Worm (Caenorhabditis elegans) whole organism, mixed stage, embryonic: ENCODE measurements around the gene amx-1.

ENCODE experiments used
- M03D4.4 ChIP-seq: sonication (generic microtip); optimal IDR thresholded peaks from 2 replicates; lab custom pipeline; 2017; ENCODE audit warnings: mild to moderate bottlenecking, missing genetic modification characterization, missing compliant biosample characterization
- bed-3 ChIP-seq: fragments of 200-800 bp; sonication (Bioruptor generic); optimal IDR thresholded peaks from 3 replicates; lab custom pipeline; 2018; ENCODE audit warnings: mild to moderate bottlenecking, missing genetic modification characterization, moderate library complexity, missing compliant biosample characterization
- blmp-1 ChIP-seq: fragments of 150-350 bp; optimal IDR thresholded peaks from 2 replicates; lab custom pipeline; 2014; ENCODE audit warnings: missing biosample characterization, missing genetic modification characterization
- ceh-39 ChIP-seq: fragments of 150-350 bp; optimal IDR thresholded peaks from 2 replicates; lab custom pipeline; 2014; ENCODE audit warnings: missing biosample characterization, missing genetic modification characterization
- ceh-43 ChIP-seq: fragments of 200-800 bp; sonication (Bioruptor generic); optimal IDR thresholded peaks from 2 replicates; lab custom pipeline; 2018; ENCODE audit warnings: mild to moderate bottlenecking, missing genetic modification characterization, moderate library complexity, missing compliant biosample characterization
- ceh-83 ChIP-seq: fragments of 200-800 bp; sonication (Bioruptor generic); optimal IDR thresholded peaks from 2 replicates; lab custom pipeline; 2018; ENCODE audit warnings: mild to moderate bottlenecking, missing genetic modification characterization, missing compliant biosample characterization
- ces-1 ChIP-seq: fragments of 150-350 bp; optimal IDR thresholded peaks from 2 replicates; lab custom pipeline; 2014; ENCODE audit warnings: missing biosample characterization, missing genetic modification reagents, missing genetic modification characterization
- cnd-1 ChIP-seq: fragments of 200-800 bp; sonication (Bioruptor generic); optimal IDR thresholded peaks from 2 replicates; lab custom pipeline; 2018; ENCODE audit warnings: mild to moderate bottlenecking, missing genetic modification characterization, missing compliant biosample characterization
- drap-1 ChIP-seq: fragments of 200-800 bp; sonication (Bioruptor generic); optimal IDR thresholded peaks from 3 replicates; lab custom pipeline; 2018; ENCODE audit warnings: mild to moderate bottlenecking, missing genetic modification characterization, missing compliant biosample characterization
- elt-1 ChIP-seq: sonication (generic microtip); optimal IDR thresholded peaks from 2 replicates; lab custom pipeline; 2017; ENCODE audit warnings: missing genetic modification characterization, mild to moderate bottlenecking, missing compliant biosample characterization, antibody characterized with exemption, moderate library complexity, borderline replicate concordance; ENCODE audit not compliant: insufficient read depth
- elt-3 ChIP-seq: fragments of 150-350 bp; optimal IDR thresholded peaks from 2 replicates; lab custom pipeline; 2014; ENCODE audit warnings: missing biosample characterization, missing genetic modification characterization
- flh-1 ChIP-seq: fragments of 200-800 bp; sonication (Bioruptor generic); optimal IDR thresholded peaks from 2 replicates; lab custom pipeline; 2018; ENCODE audit warnings: mild to moderate bottlenecking, missing genetic modification characterization, moderate library complexity, missing compliant biosample characterization
- ham-2 ChIP-seq: fragments of 200-800 bp; sonication (Bioruptor generic); optimal IDR thresholded peaks from 2 replicates; lab custom pipeline; 2018; ENCODE audit warnings: mild to moderate bottlenecking, missing genetic modification characterization, missing compliant biosample characterization
- hlh-1 ChIP-seq: fragments of 150-350 bp; optimal IDR thresholded peaks from 2 replicates; lab custom pipeline; 2014; ENCODE audit warnings: missing biosample characterization, missing genetic modification reagents, missing genetic modification characterization
- lin-13 ChIP-seq: fragments of 150-350 bp; optimal IDR thresholded peaks from 2 replicates; lab custom pipeline; 2014; ENCODE audit warnings: missing biosample characterization, missing genetic modification characterization
- lin-32 ChIP-seq: fragments of 200-800 bp; sonication (Bioruptor generic); optimal IDR thresholded peaks from 2 replicates; lab custom pipeline; 2018; ENCODE audit warnings: mild to moderate bottlenecking, missing genetic modification characterization, missing compliant biosample characterization
- lsy-2 ChIP-seq: fragments of 150-350 bp; optimal IDR thresholded peaks from 2 replicates; lab custom pipeline; 2014; ENCODE audit warnings: missing biosample characterization, missing genetic modification characterization
- mab-5 ChIP-seq: fragments of 150-350 bp; optimal IDR thresholded peaks from 2 replicates; lab custom pipeline; 2014; ENCODE audit warnings: missing biosample characterization, missing genetic modification characterization
- mep-1 ChIP-seq: fragments of 150-350 bp; optimal IDR thresholded peaks from 2 replicates; lab custom pipeline; 2017; ENCODE audit warnings: missing biosample characterization, missing genetic modification reagents, missing genetic modification characterization, inconsistent platforms
- mls-2 ChIP-seq: sonication (generic microtip); optimal IDR thresholded peaks from 2 replicates; lab custom pipeline; 2016; ENCODE audit warnings: mild to moderate bottlenecking, missing genetic modification characterization, moderate library complexity, missing compliant biosample characterization
- nhr-12 ChIP-seq: fragments of 150-350 bp; optimal IDR thresholded peaks from 2 replicates; lab custom pipeline; 2014; ENCODE audit warnings: missing biosample characterization, missing genetic modification characterization
- nhr-2 ChIP-seq: fragments of 150-350 bp; optimal IDR thresholded peaks from 2 replicates; lab custom pipeline; 2014; ENCODE audit warnings: missing biosample characterization, missing genetic modification characterization
- nhr-237 ChIP-seq: fragments of 150-350 bp; optimal IDR thresholded peaks from 2 replicates; lab custom pipeline; 2014; ENCODE audit warnings: missing biosample characterization, missing genetic modification characterization
- nhr-28 ChIP-seq: fragments of 150-350 bp; optimal IDR thresholded peaks from 2 replicates; lab custom pipeline; 2014; ENCODE audit warnings: missing biosample characterization, missing genetic modification characterization
- nhr-76 ChIP-seq: sonication (generic microtip); optimal IDR thresholded peaks from 2 replicates; lab custom pipeline; 2017; ENCODE audit warnings: missing biosample characterization, missing genetic modification characterization
- pha-4 ChIP-seq: fragments of 150-350 bp; optimal IDR thresholded peaks from 2 replicates; lab custom pipeline; 2018; ENCODE audit warnings: missing biosample characterization, missing genetic modification reagents, missing genetic modification characterization
- sem-2 ChIP-seq: fragments of 200-800 bp; sonication (Bioruptor generic); optimal IDR thresholded peaks from 2 replicates; lab custom pipeline; 2018; ENCODE audit warnings: mild to moderate bottlenecking, missing genetic modification characterization, missing compliant biosample characterization
- snpc-4 ChIP-seq: fragments of 150-350 bp; optimal IDR thresholded peaks from 2 replicates; lab custom pipeline; 2014; ENCODE audit warnings: missing biosample characterization, missing genetic modification characterization
- sptf-1 ChIP-seq: sonication (generic microtip); optimal IDR thresholded peaks from 2 replicates; lab custom pipeline; 2017; ENCODE audit warnings: mild to moderate bottlenecking, missing genetic modification characterization, moderate library complexity, missing compliant biosample characterization
- tbx-8 ChIP-seq: fragments of 200-800 bp; sonication (Bioruptor generic); optimal IDR thresholded peaks from 2 replicates; lab custom pipeline; 2018; ENCODE audit warnings: mild to moderate bottlenecking, missing genetic modification characterization, moderate library complexity, missing compliant biosample characterization
- unc-120 ChIP-seq: sonication (generic microtip); optimal IDR thresholded peaks from 2 replicates; lab custom pipeline; 2017; ENCODE audit warnings: missing genetic modification characterization, missing compliant biosample characterization; ENCODE audit not compliant: poor library complexity, severe bottlenecking
- unc-39 ChIP-seq: fragments of 150-350 bp; optimal IDR thresholded peaks from 2 replicates; lab custom pipeline; 2014; ENCODE audit warnings: missing biosample characterization, missing genetic modification characterization
- unc-62 ChIP-seq: fragments of 150-350 bp; optimal IDR thresholded peaks from 2 replicates; lab custom pipeline; 2014; ENCODE audit warnings: missing biosample characterization, missing genetic modification reagents, missing genetic modification characterization
- zip-8 ChIP-seq: fragments of 150-350 bp; optimal IDR thresholded peaks from 2 replicates; lab custom pipeline; 2014; ENCODE audit warnings: missing biosample characterization, missing genetic modification characterization
- ztf-11 ChIP-seq: fragments of 150-350 bp; optimal IDR thresholded peaks from 2 replicates; lab custom pipeline; 2014; ENCODE audit warnings: missing biosample characterization, missing genetic modification characterization

Gene amx-1

DNA sequence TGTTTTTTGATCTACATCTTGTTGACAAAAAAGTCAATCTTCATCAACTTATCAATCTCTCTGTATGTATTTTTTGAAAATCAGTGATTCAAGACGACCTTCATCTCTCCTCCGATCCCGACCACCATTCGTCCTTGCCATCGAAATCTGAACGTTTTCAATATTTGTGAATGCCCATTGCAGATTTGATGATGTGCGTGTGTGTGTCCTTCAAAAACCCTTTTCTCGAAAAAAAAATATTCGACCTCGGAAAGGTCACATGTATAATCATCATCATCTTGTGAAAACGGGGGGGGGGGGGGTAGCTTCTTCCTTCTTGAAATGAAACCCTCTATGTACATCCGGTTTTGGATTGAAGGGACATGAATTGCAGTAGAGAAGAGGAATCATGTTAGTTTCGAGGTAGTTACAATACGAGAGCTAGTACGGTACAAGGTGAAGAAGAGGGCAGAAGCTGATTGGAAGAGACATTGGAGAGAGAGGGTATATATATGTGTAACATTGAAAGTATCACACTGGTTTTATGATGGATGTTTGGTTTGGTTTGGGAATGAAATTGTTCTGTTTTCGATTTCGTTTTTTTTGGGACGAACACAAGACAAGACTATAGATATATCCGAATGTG lies 9.7 kb upstream of the amx-1 start:
- TF ChIP-seq mab-5 (tag; lab: Kevin White, UChicago) (no peak), ceh-39 (tag; lab: Kevin White, UChicago) (no peak)

- TF ChIP-seq ceh-39 (tag; lab: Kevin White, UChicago), result no peak
- no peak for TF ChIP-seq mab-5 (tag; lab: Kevin White, UChicago)
- TF ChIP-seq ceh-83 (GFP tag; lab: Kevin White, UChicago), result no peak
- TF ChIP-seq drap-1 (GFP tag; lab: Kevin White, UChicago), result no peak
- no peak for TF ChIP-seq hlh-1 (tag; lab: Kevin White, UChicago)
- TF ChIP-seq sem-2 (GFP tag; lab: Kevin White, UChicago), result no peak
- TF ChIP-seq, all 35 proteins: peak for 0
Observed at ce11 chrIII:3814421-3814820, 7.8 kb upstream of the amx-1 start.

DNA sequence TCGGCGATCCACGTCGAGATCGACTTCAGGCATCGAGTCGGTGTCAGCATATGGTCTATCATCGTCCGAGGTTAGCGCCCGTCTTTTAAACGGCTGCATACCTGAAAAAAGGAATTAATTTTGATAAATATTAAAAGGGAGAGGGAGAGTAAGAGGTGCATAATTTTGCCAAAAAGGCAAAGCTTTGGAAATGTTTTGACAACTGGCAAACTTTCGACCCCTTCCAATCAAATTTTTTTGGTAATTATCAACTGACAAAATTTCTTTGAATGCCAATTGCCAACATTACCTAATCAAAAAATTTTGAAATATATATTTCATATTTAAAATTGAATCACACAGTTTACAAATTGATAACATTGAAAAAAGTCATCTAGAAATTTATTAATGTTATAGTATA lies 2.6 kb upstream of the amx-1 start, which contains the start of gene dpy-27:
TSS of gene dpy-27 (minus strand) at position 101 of the 400 bp plus-strand sequence.
- TF ChIP-seq sem-2 (GFP tag; lab: Kevin White, UChicago) (no peak), unc-120 (tag; lab: Kevin White, UChicago) (no peak), ceh-39 (tag; lab: Kevin White, UChicago) (no peak), blmp-1 (tag; lab: Kevin White, UChicago) (no peak), unc-39 (no peak), bed-3 (GFP tag; lab: Kevin White, UChicago) (no peak), ceh-43 (GFP tag; lab: Kevin White, UChicago) (no peak), cnd-1 (tag; lab: Kevin White, UChicago) (no peak), nhr-237 (tag; lab: Kevin White, UChicago) (no peak), flh-1 (GFP tag; lab: Kevin White, UChicago) (no peak), elt-1 (no peak), M03D4.4 (no peak), lsy-2 (no peak), mab-5 (tag; lab: Kevin White, UChicago) (no peak), unc-62 (no peak), tbx-8 (GFP tag; lab: Kevin White, UChicago) (no peak), nhr-76 (tag; lab: Kevin White, UChicago) (no peak)
- TF ChIP-seq, all 35 proteins: peak for 0

ce11 chrIII:3820134-3820533 lies 2.1 kb upstream of the amx-1 start:
- TF ChIP-seq sem-2 (GFP tag; lab: Kevin White, UChicago), result no peak
- no peak for TF ChIP-seq nhr-28 (tag; lab: Kevin White, UChicago)
- TF ChIP-seq ceh-43 (GFP tag; lab: Kevin White, UChicago), result no peak
- TF ChIP-seq sptf-1, result peak; percentile 67
- TF ChIP-seq mep-1 (tag; lab: Kevin White, UChicago), result peak; percentile 53
- peak; percentile 64 for TF ChIP-seq ham-2 (GFP tag; lab: Kevin White, UChicago)
- no peak for TF ChIP-seq snpc-4 (tag; lab: Kevin White, UChicago)
- peak; percentile 80 for TF ChIP-seq nhr-2 (tag; lab: Kevin White, UChicago)
- peak; percentile 43 for TF ChIP-seq drap-1 (GFP tag; lab: Kevin White, UChicago)
- no peak for TF ChIP-seq ceh-83 (GFP tag; lab: Kevin White, UChicago)
- no peak for TF ChIP-seq nhr-12 (tag; lab: Kevin White, UChicago)
- peak; percentile 63 for TF ChIP-seq lin-13 (tag; lab: Kevin White, UChicago)
- TF ChIP-seq pha-4, result peak; percentile 81
- no peak for TF ChIP-seq nhr-76 (tag; lab: Kevin White, UChicago)
- peak; percentile 69 for TF ChIP-seq cnd-1 (tag; lab: Kevin White, UChicago)
- peak; percentile 35 for TF ChIP-seq ceh-39 (tag; lab: Kevin White, UChicago)
- peak; percentile 42 for TF ChIP-seq ces-1 (GFP tag; lab: Kevin White, UChicago)
- TF ChIP-seq ztf-11 (tag; lab: Kevin White, UChicago), result no peak
- peak; percentile 74 for TF ChIP-seq unc-62
- peak; percentile 45 for TF ChIP-seq hlh-1 (tag; lab: Kevin White, UChicago)
- peak; percentile 30 for TF ChIP-seq lin-32
- TF ChIP-seq tbx-8 (GFP tag; lab: Kevin White, UChicago), result no peak
- TF ChIP-seq elt-3 (tag; lab: Kevin White, UChicago), result no peak
- TF ChIP-seq mls-2 (tag; lab: Kevin White, UChicago), result peak; percentile 46
- TF ChIP-seq mab-5 (tag; lab: Kevin White, UChicago), result no peak
- no peak for TF ChIP-seq flh-1 (GFP tag; lab: Kevin White, UChicago)
- no peak for TF ChIP-seq bed-3 (GFP tag; lab: Kevin White, UChicago)
- TF ChIP-seq blmp-1 (tag; lab: Kevin White, UChicago), result peak; percentile 90
- TF ChIP-seq unc-120 (tag; lab: Kevin White, UChicago), result peak; percentile 84
- peak; percentile 11 for TF ChIP-seq M03D4.4
- no peak for TF ChIP-seq elt-1
- no peak for TF ChIP-seq unc-39
- peak; percentile 9 for TF ChIP-seq nhr-237 (tag; lab: Kevin White, UChicago)
- peak; percentile 15 for TF ChIP-seq lsy-2
- no peak for TF ChIP-seq zip-8 (tag; lab: Kevin White, UChicago)
